Worm (Caenorhabditis elegans) whole organism, L3 larva: ENCODE data around the gene F55B11.3.
"Not testable (repeated sequence)": the region's sequence is repeated elsewhere in the genome, so short reads cannot be mapped to it uniquely, and the experiment has no call there.

Experiments
- egl-27 ChIP-seq: sonication (generic microtip); optimal IDR thresholded peaks from 4 replicates; lab custom pipeline; 2017; ENCODE audit warnings: missing biosample characterization, missing genetic modification reagents, missing genetic modification characterization
- elt-2 ChIP-seq: sonication (generic microtip); optimal IDR thresholded peaks from 2 replicates; lab custom pipeline; 2016; ENCODE audit warnings: missing genetic modification reagents, mild to moderate bottlenecking, missing genetic modification characterization, missing compliant biosample characterization
- eor-1 ChIP-seq, 2 experiments: fragments of 150-350 bp; optimal IDR thresholded peaks; 2 replicates each; lab custom pipeline; 2014 to 2018; ENCODE audit warnings: missing biosample characterization in 2 of 2, missing genetic modification characterization in 2 of 2
- fkh-10 ChIP-seq: sonication (generic microtip); optimal IDR thresholded peaks from 2 replicates; lab custom pipeline; 2017; ENCODE audit warnings: missing biosample characterization, missing genetic modification reagents, missing genetic modification characterization
- jun-1 ChIP-seq: fragments of 150-350 bp; optimal IDR thresholded peaks from 2 replicates; lab custom pipeline; 2014; ENCODE audit warnings: missing biosample characterization, missing genetic modification reagents, missing genetic modification characterization
- lsy-12 ChIP-seq: sonication (generic microtip); optimal IDR thresholded peaks from 2 replicates; lab custom pipeline; 2016; ENCODE audit warnings: mild to moderate bottlenecking, missing genetic modification characterization, missing compliant biosample characterization
- nhr-12 ChIP-seq: fragments of 150-350 bp; optimal IDR thresholded peaks from 2 replicates; lab custom pipeline; 2014; ENCODE audit warnings: missing biosample characterization, missing genetic modification characterization
- nhr-25 ChIP-seq: sonication (generic microtip); optimal IDR thresholded peaks from 2 replicates; lab custom pipeline; 2017; ENCODE audit warnings: missing biosample characterization, missing genetic modification characterization
- nhr-67 ChIP-seq: fragments of 150-350 bp; optimal IDR thresholded peaks from 2 replicates; lab custom pipeline; 2014; ENCODE audit warnings: missing biosample characterization, missing genetic modification characterization
- ztf-11 ChIP-seq: fragments of 150-350 bp; optimal IDR thresholded peaks from 2 replicates; lab custom pipeline; 2014; ENCODE audit warnings: missing biosample characterization, missing genetic modification characterization

DNA sequence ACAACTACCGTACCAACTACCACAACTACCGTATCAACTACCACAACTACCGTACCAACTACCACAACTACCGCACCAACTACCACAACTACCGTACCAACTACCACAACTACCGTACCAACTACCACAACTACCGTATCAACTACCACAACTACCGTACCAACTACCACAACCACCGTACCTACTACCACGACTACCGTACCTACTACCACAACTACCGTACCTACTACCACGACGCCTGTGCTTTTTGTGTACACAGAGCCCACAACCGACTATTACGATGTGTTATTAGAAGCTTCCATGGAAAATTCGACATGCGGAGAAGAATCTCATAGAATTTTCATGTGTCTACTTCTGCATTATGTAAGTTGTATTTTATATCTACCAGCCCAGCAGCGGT lies 2.9 kb downstream of the F55B11.3 start, which contains the start of gene F55B11.5:
- not testable (repeated sequence) for TF ChIP-seq fkh-10 (GFP tag; lab: Kevin White, UChicago); egl-27 (tag; lab: Kevin White, UChicago); eor-1 (tag; optimal IDR thresholded peaks at IDR 0.05; lab: Kevin White, UChicago); elt-2; lsy-12 (tag; lab: Kevin White, UChicago); ztf-11 (tag; lab: Kevin White, UChicago); nhr-12 (tag; lab: Kevin White, UChicago); jun-1 (tag; lab: Kevin White, UChicago); nhr-67 (tag; lab: Kevin White, UChicago); nhr-25 (tag; lab: Kevin White, UChicago)
